Fruit fly (Drosophila melanogaster): Measurements from ENCODE around the gene CG18088.

Gene CG18088

dm6 chr2L:8949919-8950722, 17.2 kb upstream of the CG18088 start (continued):
- peak; percentile 41 for TF ChIP-seq nau (GFP tag; optimal IDR thresholded peaks at IDR 0.05)
- peak in 1 of 2 experiments; percentile 47 for TF ChIP-seq insv (GFP tag; optimal IDR thresholded peaks at IDR 0.05)
- TF ChIP-seq chif (GFP tag; optimal IDR thresholded peaks at IDR 0.05) = peak in 1 of 2 experiments; percentile 12
- peak; percentile 95 for TF ChIP-seq CG10274 (GFP tag; optimal IDR thresholded peaks at IDR 0.05)
- no peak for TF ChIP-seq CG8089 (GFP tag; optimal IDR thresholded peaks at IDR 0.05)
- TF ChIP-seq sd (tag; optimal IDR thresholded peaks at IDR 0.05) = peak; percentile 38
- TF ChIP-seq sr (GFP tag; IDR thresholded peaks at IDR 0.05) = no peak
- TF ChIP-seq lbe (GFP tag; optimal IDR thresholded peaks at IDR 0.05) = peak; percentile 46
- no peak for TF ChIP-seq ro (GFP tag; IDR thresholded peaks at IDR 0.05)

dm6 chr2L:8951184-8951934, 16.0 kb upstream of the CG18088 start, which contains the start of gene C1GalTA:
TSS of gene C1GalTA (minus strand) at chr2L:8951216.
- TF ChIP-seq Med (GFP tag) (peak; percentile 89), HLH54F (GFP tag; optimal IDR thresholded peaks at IDR 0.05) (peak; percentile 48), CG14965 (GFP tag; optimal IDR thresholded peaks at IDR 0.05; ENCODE audit: borderline replicate concordance) (no peak), CG10543 (GFP tag; optimal IDR thresholded peaks at IDR 0.05) (peak; percentile 95), Taf1 (GFP tag; IDR thresholded peaks at IDR 0.05) (peak; percentile 85), Rfx (GFP tag; IDR thresholded peaks at IDR 0.05) (peak; percentile 94), CG30403 (GFP tag; optimal IDR thresholded peaks at IDR 0.05) (peak; percentile 97), CG9215 (GFP tag; IDR thresholded peaks at IDR 0.05) (peak; percentile 95), E2f1 (GFP tag; IDR thresholded peaks at IDR 0.05) (peak; percentile 97), CG10431 (GFP tag; optimal IDR thresholded peaks at IDR 0.05) (peak; percentile 94), p53 (GFP tag; optimal IDR thresholded peaks at IDR 0.05) (no peak), CG4282 (GFP tag; optimal IDR thresholded peaks at IDR 0.05) (no peak), usp (GFP tag; optimal IDR thresholded peaks at IDR 0.05) (no peak), ind (GFP tag; optimal IDR thresholded peaks at IDR 0.05) (peak; percentile 94), dimm (GFP tag; IDR thresholded peaks at IDR 0.05) (peak; percentile 77), CG2712 (tag; optimal IDR thresholded peaks at IDR 0.05) (peak; percentile 100), Stat92E (GFP tag; optimal IDR thresholded peaks at IDR 0.05) (peak in 1 of 3 experiments; percentile 99), CG30020 (tag; optimal IDR thresholded peaks at IDR 0.05) (peak; percentile 92), CG3838 (GFP tag; optimal IDR thresholded peaks at IDR 0.05) (no peak), Doc3 (GFP tag; IDR thresholded peaks at IDR 0.05; ENCODE audit: partially characterized antibody) (no peak), CG14710 (tag; optimal IDR thresholded peaks at IDR 0.05) (peak; percentile 99), Dip2 (GFP tag; IDR thresholded peaks at IDR 0.05) (no peak), CG11398 (GFP tag; optimal IDR thresholded peaks at IDR 0.05) (peak; percentile 63), Bteb2 (GFP tag; optimal IDR thresholded peaks at IDR 0.05) (peak; percentile 78), Myb (GFP tag; optimal IDR thresholded peaks at IDR 0.05) (peak; percentile 38), toy (GFP tag; IDR thresholded peaks at IDR 0.05) (peak; percentile 90), zen (tag; optimal IDR thresholded peaks at IDR 0.05) (peak; percentile 96), zen2 (GFP tag; IDR thresholded peaks at IDR 0.05; ENCODE audit: partially characterized antibody) (no peak), kay (GFP tag; optimal IDR thresholded peaks at IDR 0.05) (peak; percentile 91), CG5180 (GFP tag; optimal IDR thresholded peaks at IDR 0.05) (peak; percentile 90), CG43689 (GFP tag; IDR thresholded peaks at IDR 0.05) (no peak; the same call in 1 of the 2 replicates), row (GFP tag; IDR thresholded peaks at IDR 0.05) (peak; percentile 98), Pdp1 (GFP tag; optimal IDR thresholded peaks at IDR 0.05) (peak; percentile 63 to 74), sc (optimal IDR thresholded peaks at IDR 0.05) (no peak), sc (GFP tag; optimal IDR thresholded peaks at IDR 0.05) (peak; percentile 97), Opbp (GFP tag; IDR thresholded peaks at IDR 0.05; ENCODE audit: partially characterized antibody) (no peak), CG12219 (GFP tag; optimal IDR thresholded peaks at IDR 0.05) (peak; percentile 86), CG3847 (GFP tag; IDR thresholded peaks at IDR 0.05) (peak; percentile 92)

All from whole organism, embryonic.